Worm (Caenorhabditis elegans) whole organism, midembryonic: ENCODE results near the gene F23H12.7.
"Not testable (repeated sequence)": the region's sequence is repeated elsewhere in the genome, so short reads cannot be mapped to it uniquely, and the experiment has no call there.

Experiments
- T22C8.4 ChIP-seq: fragments of 200-800 bp; sonication (Bioruptor generic); IDR thresholded peaks from 2 replicates; pipeline ENCODE4 v1.3.6; 2022; ENCODE audit warnings: missing genetic modification characterization, missing compliant biosample characterization
- klf-2 ChIP-seq: fragments of 200-800 bp; sonication (Bioruptor generic); conservative IDR thresholded peaks from 2 replicates; pipeline ENCODE4 v1.3.6; 2022; ENCODE audit warnings: missing genetic modification reagents, missing genetic modification characterization, missing compliant biosample characterization

- not testable (repeated sequence) for TF ChIP-seq klf-2; T22C8.4 (GFP tag; lab: Robert Waterston, UW)
Measured at ce11 chrV:12374252-12374651, 2.8 kb downstream of the F23H12.7 start, which contains the start of gene F23H12.10.
